Worm (Caenorhabditis elegans) whole organism, L1 larva: ENCODE results near the gene syd-9.

ENCODE experiments used
- dpl-1 ChIP-seq, 3 experiments: fragments of 150-350 bp in 2 of 3; sonication (generic microtip) in 1 of 3; optimal IDR thresholded peaks; 2 replicates each; lab custom pipeline; 2014 to 2017; ENCODE audit warnings: missing biosample characterization in 3 of 3, missing genetic modification characterization in 3 of 3, missing genetic modification reagents in 3 of 3
- lsy-2 ChIP-seq, 2 experiments: fragments of 150-350 bp; optimal IDR thresholded peaks; 2 replicates each; lab custom pipeline; 2014; ENCODE audit warnings: missing biosample characterization in 2 of 2, missing genetic modification characterization in 2 of 2
- nhr-71 ChIP-seq: sonication (generic microtip); optimal IDR thresholded peaks from 2 replicates; lab custom pipeline; 2016; ENCODE audit warnings: mild to moderate bottlenecking, missing genetic modification characterization, moderate library complexity, missing compliant biosample characterization
- pag-3 ChIP-seq: sonication (generic microtip); optimal IDR thresholded peaks from 2 replicates; lab custom pipeline; 2017; ENCODE audit warnings: missing genetic modification characterization, mild to moderate bottlenecking, missing compliant biosample characterization, antibody characterized with exemption, borderline replicate concordance; ENCODE audit not compliant: insufficient read depth
- pax-3 ChIP-seq: fragments of 200-800 bp; sonication (Bioruptor generic); optimal IDR thresholded peaks from 2 replicates; lab custom pipeline; 2018; ENCODE audit warnings: mild to moderate bottlenecking, missing genetic modification characterization, moderate library complexity, missing compliant biosample characterization

DNA sequence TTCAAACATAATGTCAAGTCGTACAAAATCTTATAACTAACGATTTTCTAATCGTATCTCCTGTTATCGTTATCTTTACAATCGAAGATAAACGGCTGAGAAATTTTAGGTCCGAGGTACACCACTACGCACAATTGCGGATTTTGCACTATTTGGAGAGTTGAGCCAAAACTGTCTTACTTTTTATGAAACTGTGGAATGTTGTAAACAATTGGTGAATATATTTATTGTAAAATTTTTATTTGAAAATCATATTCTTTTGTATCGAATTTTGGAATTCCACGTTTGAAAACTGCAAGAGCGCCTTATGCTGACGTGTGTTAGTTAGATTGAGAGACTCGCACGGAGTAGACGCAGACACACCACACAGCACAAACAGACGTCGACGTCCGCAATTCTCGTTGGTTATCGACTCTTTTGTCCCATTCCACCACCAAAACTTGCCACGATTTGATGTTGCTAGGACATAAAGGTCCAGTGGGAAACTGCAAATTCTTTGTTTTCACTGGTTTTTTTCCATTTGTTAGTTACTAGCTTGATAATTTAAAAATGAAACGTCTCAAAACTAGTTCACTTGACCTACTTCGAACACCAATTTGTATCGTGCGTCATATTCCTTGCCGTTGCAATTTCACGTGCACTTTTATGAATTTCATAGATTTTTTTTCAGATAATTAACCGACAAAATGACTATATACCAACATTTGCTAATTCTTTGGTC, 23.8 kb upstream of the syd-9 start, which contains the start of gene dnj-7:
- TF ChIP-seq nhr-71 (tag; lab: Kevin White, UChicago): peak; percentile 79
- no peak for TF ChIP-seq pag-3 (tag; lab: Kevin White, UChicago)
- TF ChIP-seq pax-3 (tag; lab: Kevin White, UChicago): no peak
- peak in 1 of 2 experiments; percentile 42 for TF ChIP-seq lsy-2 (tag; optimal IDR thresholded peaks at IDR 0.05; lab: Kevin White, UChicago)
- TF ChIP-seq dpl-1 (GFP tag; optimal IDR thresholded peaks at IDR 0.05; lab: Kevin White, UChicago): peak in 1 of 3 experiments; percentile 23
